Worm (Caenorhabditis elegans) whole organism, L4/young adult: ENCODE measurements around the gene K11E4.6.

Source experiments
- W03F9.2 ChIP-seq: fragments of 150-350 bp; optimal IDR thresholded peaks from 2 replicates; lab custom pipeline; 2014; ENCODE audit warnings: missing biosample characterization, missing genetic modification characterization
- dao-5 ChIP-seq: sonication (generic microtip); optimal IDR thresholded peaks from 2 replicates; lab custom pipeline; 2016; ENCODE audit warnings: missing genotype, missing genetic modification characterization, moderate library complexity, missing compliant biosample characterization
- him-1 ChIP-seq: sonication (generic microtip); optimal IDR thresholded peaks from 2 replicates; lab custom pipeline; 2016; ENCODE audit warnings: missing genotype, missing genetic modification reagents, missing genetic modification characterization, missing compliant biosample characterization

ce11 chrX:13746231-13746630 lies 21.8 kb downstream of the K11E4.6 start:
- TF ChIP-seq him-1 (tag; lab: Kevin White, UChicago), result no peak
- no peak for TF ChIP-seq W03F9.2
- no peak for TF ChIP-seq dao-5
